Fruit fly (Drosophila melanogaster): ENCODE data around the gene CG2656.

The CG2656 gene

dm6 chr3R:7187093-7187912 lies 42.8 kb downstream of the CG2656 start (continued):
- no peak for TF ChIP-seq CG14050 (GFP tag; IDR thresholded peaks at IDR 0.05)
- 0 out of 4 replicates have a peak, but pooled peaks have one; percentile 52 for TF ChIP-seq chinmo (GFP tag; IDR thresholded peaks at IDR 0.05; ENCODE audit: partially characterized antibody)
- no peak for TF ChIP-seq CG6272 (GFP tag; IDR thresholded peaks at IDR 0.05)

- TF ChIP-seq CG10274 (GFP tag; optimal IDR thresholded peaks at IDR 0.05) = peak; percentile 72
- TF ChIP-seq sc (optimal IDR thresholded peaks at IDR 0.05) = no peak
- TF ChIP-seq sc (GFP tag; optimal IDR thresholded peaks at IDR 0.05) = no peak
- no peak for TF ChIP-seq schlank (tag; optimal IDR thresholded peaks at IDR 0.05)
- no peak for TF ChIP-seq CG6272 (GFP tag; IDR thresholded peaks at IDR 0.05)
- TF ChIP-seq stc (GFP tag; IDR thresholded peaks at IDR 0.05) = no peak
- peak; percentile 34 for TF ChIP-seq stwl (tag; optimal IDR thresholded peaks at IDR 0.05)
- TF ChIP-seq CG7963 (GFP tag; IDR thresholded peaks at IDR 0.05; ENCODE audit: partially characterized antibody) = no peak
- TF ChIP-seq CG32767 (GFP tag; IDR thresholded peaks at IDR 0.05) = no peak
- no peak for TF ChIP-seq Med (GFP tag)
- no peak for TF ChIP-seq CG6765 (GFP tag; optimal IDR thresholded peaks at IDR 0.05)
- no peak for TF ChIP-seq NfI (GFP tag; optimal IDR thresholded peaks at IDR 0.05)
- TF ChIP-seq HLH4C (GFP tag; IDR thresholded peaks at IDR 0.05; ENCODE audit: partially characterized antibody) = no peak
- TF ChIP-seq CG2712 (tag; optimal IDR thresholded peaks at IDR 0.05) = no peak
- TF ChIP-seq Atf3 (GFP tag; optimal IDR thresholded peaks at IDR 0.05) = peak; percentile 12
- no peak for TF ChIP-seq fd102C (GFP tag; optimal IDR thresholded peaks at IDR 0.05)
- no peak for TF ChIP-seq Nf-YB (GFP tag; optimal IDR thresholded peaks at IDR 0.05)
- no peak for TF ChIP-seq CG7786 (GFP tag; optimal IDR thresholded peaks at IDR 0.05)
- no peak for TF ChIP-seq dmrt11E (tag; optimal IDR thresholded peaks at IDR 0.05)
- peak; percentile 3 for TF ChIP-seq BtbVII (GFP tag; optimal IDR thresholded peaks at IDR 0.05)
- no peak for TF ChIP-seq ind (GFP tag; optimal IDR thresholded peaks at IDR 0.05)
- TF ChIP-seq Dfd (GFP tag; optimal IDR thresholded peaks at IDR 0.05) = no peak
- TF ChIP-seq vvl (GFP tag; IDR thresholded peaks at IDR 0.05) = peak; percentile 34; the same call in 1 of the 2 replicates
- no peak for TF ChIP-seq sr (GFP tag; IDR thresholded peaks at IDR 0.05)
- no peak for TF ChIP-seq Sox102F (GFP tag; optimal IDR thresholded peaks at IDR 0.05)
- no peak for TF ChIP-seq Sry-δ (GFP tag; optimal IDR thresholded peaks at IDR 0.05)
- no peak for TF ChIP-seq Awh (GFP tag; IDR thresholded peaks at IDR 0.05)
- TF ChIP-seq bcd (GFP tag; optimal IDR thresholded peaks at IDR 0.05) = no peak
- TF ChIP-seq CG9437 (GFP tag; optimal IDR thresholded peaks at IDR 0.05) = peak; percentile 28
- TF ChIP-seq CG4707 (GFP tag; optimal IDR thresholded peaks at IDR 0.05) = no peak
- TF ChIP-seq CG10959 (GFP tag; IDR thresholded peaks at IDR 0.05) = no peak
- TF ChIP-seq CG12391 (tag; optimal IDR thresholded peaks at IDR 0.05) = no peak
- no peak for TF ChIP-seq CG17385 (GFP tag; optimal IDR thresholded peaks at IDR 0.05)
- no peak for TF ChIP-seq CG9876 (GFP tag; optimal IDR thresholded peaks at IDR 0.05)
- TF ChIP-seq Sry-β (GFP tag; optimal IDR thresholded peaks at IDR 0.05) = no peak
- TF ChIP-seq CG17328 (GFP tag; IDR thresholded peaks at IDR 0.05) = no peak
- no peak for TF ChIP-seq CG15601 (tag; optimal IDR thresholded peaks at IDR 0.05)
- TF ChIP-seq ftz-f1 (GFP tag; optimal IDR thresholded peaks at IDR 0.05) = no peak
- no peak for TF ChIP-seq CG15514 (GFP tag; optimal IDR thresholded peaks at IDR 0.05)
- TF ChIP-seq Rx (GFP tag; IDR thresholded peaks at IDR 0.05) = no peak
- TF ChIP-seq Jarid2 (GFP tag; optimal IDR thresholded peaks at IDR 0.05) = no peak
- no peak for TF ChIP-seq Spps (tag; optimal IDR thresholded peaks at IDR 0.05)
- TF ChIP-seq CG1233 (GFP tag; optimal IDR thresholded peaks at IDR 0.05) = no peak
- no peak for TF ChIP-seq B-H2 (GFP tag; optimal IDR thresholded peaks at IDR 0.05)
- TF ChIP-seq Pdp1 (GFP tag; optimal IDR thresholded peaks at IDR 0.05) = peak in 1 of 2 experiments; percentile 93
Observed at dm6 chr3R:7187989-7188388, 43.5 kb downstream of the CG2656 start.
